Worm (Caenorhabditis elegans): ENCODE data around the gene zip-2.

ce11 chrIII:883595-883994, 50.8 kb downstream of the zip-2 start:
- TF ChIP-seq hlh-26 (GFP tag; conservative IDR thresholded peaks at IDR 0.05) (no peak), lag-1 (GFP tag; IDR thresholded peaks at IDR 0.05) (no peak), repo-1 (tag; optimal IDR thresholded peaks at IDR 0.05) (no peak), ztf-25 (GFP tag; IDR thresholded peaks at IDR 0.05) (no peak), snpc-1.1 (tag; optimal IDR thresholded peaks at IDR 0.05; ENCODE audit: insufficient read depth) (no peak), B0261.1 (tag; optimal IDR thresholded peaks at IDR 0.05) (no peak), hmg-20 (GFP tag; IDR thresholded peaks at IDR 0.05) (no peak)

All from whole organism, young adult.